Worm (Caenorhabditis elegans) whole organism, L3 larva: Measurements from ENCODE around the gene srt-63.

Source experiments
- R02D3.7 ChIP-seq: fragments of 150-350 bp; optimal IDR thresholded peaks from 2 replicates; lab custom pipeline; 2014; ENCODE audit warnings: missing biosample characterization, missing genetic modification characterization
- eor-1 ChIP-seq, 2 experiments: fragments of 150-350 bp; optimal IDR thresholded peaks; 2 replicates each; lab custom pipeline; 2014 to 2018; ENCODE audit warnings: missing biosample characterization in 2 of 2, missing genetic modification characterization in 2 of 2
- fkh-10 ChIP-seq: sonication (generic microtip); optimal IDR thresholded peaks from 2 replicates; lab custom pipeline; 2017; ENCODE audit warnings: missing biosample characterization, missing genetic modification reagents, missing genetic modification characterization
- fos-1 ChIP-seq: fragments of 150-350 bp; optimal IDR thresholded peaks from 2 replicates; lab custom pipeline; 2014; ENCODE audit warnings: missing biosample characterization, missing genetic modification characterization
- jun-1 ChIP-seq: fragments of 150-350 bp; optimal IDR thresholded peaks from 2 replicates; lab custom pipeline; 2014; ENCODE audit warnings: missing biosample characterization, missing genetic modification reagents, missing genetic modification characterization
- lin-15B ChIP-seq: fragments of 150-350 bp; optimal IDR thresholded peaks from 2 replicates; lab custom pipeline; 2014; ENCODE audit warnings: missing biosample characterization, missing genetic modification characterization
- nhr-25 ChIP-seq: sonication (generic microtip); optimal IDR thresholded peaks from 2 replicates; lab custom pipeline; 2017; ENCODE audit warnings: missing biosample characterization, missing genetic modification characterization
- nhr-76 ChIP-seq: fragments of 150-350 bp; sonication (generic microtip); optimal IDR thresholded peaks from 5 replicates; lab custom pipeline; 2014; ENCODE audit warnings: missing biosample characterization, missing genetic modification characterization
- pha-4 ChIP-seq: fragments of 150-350 bp; optimal IDR thresholded peaks from 2 replicates; lab custom pipeline; 2014; ENCODE audit warnings: missing biosample characterization, missing genetic modification reagents, missing genetic modification characterization
- snpc-4 ChIP-seq: fragments of 150-350 bp; optimal IDR thresholded peaks from 2 replicates; lab custom pipeline; 2014; ENCODE audit warnings: missing biosample characterization, missing genetic modification characterization
- unc-62 ChIP-seq: fragments of 150-350 bp; sonication (generic microtip); optimal IDR thresholded peaks from 4 replicates; lab custom pipeline; 2014; ENCODE audit warnings: missing biosample characterization, missing genetic modification reagents, missing genetic modification characterization
- zag-1 ChIP-seq: fragments of 150-350 bp; optimal IDR thresholded peaks from 2 replicates; lab custom pipeline; 2014; ENCODE audit warnings: missing biosample characterization, missing genetic modification characterization
- ztf-4 ChIP-seq: fragments of 150-350 bp; optimal IDR thresholded peaks from 2 replicates; lab custom pipeline; 2014; ENCODE audit warnings: missing biosample characterization, missing genetic modification characterization

ce11 chrV:3281523-3281922 lies 25.6 kb upstream of the srt-63 start, which contains the start of gene T28A11.25:
- TF ChIP-seq unc-62 (GFP tag; lab: Kevin White, UChicago), result no peak
- TF ChIP-seq R02D3.7, result no peak
- no peak for TF ChIP-seq fkh-10 (GFP tag; lab: Kevin White, UChicago)
- no peak for TF ChIP-seq zag-1 (tag; lab: Kevin White, UChicago)
- no peak for TF ChIP-seq jun-1 (tag; lab: Kevin White, UChicago)
- TF ChIP-seq eor-1 (tag; optimal IDR thresholded peaks at IDR 0.05; lab: Kevin White, UChicago), result no peak
- no peak for TF ChIP-seq lin-15B (tag; lab: Kevin White, UChicago)
- no peak for TF ChIP-seq nhr-76 (tag; lab: Kevin White, UChicago)
- TF ChIP-seq fos-1 (tag; lab: Kevin White, UChicago), result no peak
- no peak for TF ChIP-seq ztf-4 (tag; lab: Kevin White, UChicago)
- TF ChIP-seq pha-4 (tag; lab: Kevin White, UChicago), result no peak
- no peak for TF ChIP-seq nhr-25 (tag; lab: Kevin White, UChicago)
- TF ChIP-seq snpc-4 (tag; lab: Kevin White, UChicago), result no peak
